Fruit fly (Drosophila melanogaster): Measurements from ENCODE around the gene Flacc.

Gene Flacc

DNA sequence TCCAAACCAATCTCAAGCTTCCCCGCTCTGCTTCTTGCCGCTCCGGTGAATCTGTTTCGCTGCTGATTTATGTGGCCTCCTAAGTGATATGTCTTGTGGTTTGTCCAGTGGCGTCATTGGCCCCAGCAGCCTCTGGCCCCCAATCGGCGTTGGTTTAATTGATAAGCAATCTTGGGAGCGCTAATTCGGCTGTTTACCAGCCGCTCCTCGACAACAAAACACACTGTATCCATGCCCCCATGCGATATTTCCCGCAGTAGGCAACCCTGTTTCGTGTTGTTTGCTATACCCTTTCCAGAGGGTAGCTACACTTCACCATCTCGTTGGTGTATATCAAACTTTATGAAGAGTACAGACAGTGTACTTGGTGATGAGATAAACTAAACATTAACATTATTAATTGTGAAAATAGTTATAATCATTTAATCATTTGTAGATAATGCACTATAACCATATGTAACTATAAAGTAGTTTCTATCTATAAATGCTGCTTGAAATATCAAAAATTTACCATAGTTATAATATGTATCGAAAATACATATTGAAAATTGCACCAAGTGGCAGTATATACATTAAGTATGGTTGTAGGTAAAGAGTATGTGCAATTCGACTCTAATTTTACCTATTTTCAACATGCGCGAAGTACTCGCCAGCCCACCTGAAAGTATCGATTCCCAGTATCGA lies 45.0 kb downstream of the Flacc start, which contains the start of gene shop (continued):
- TF ChIP-seq CG34224 (GFP tag; IDR thresholded peaks at IDR 0.05; ENCODE audit: partially characterized antibody): peak; percentile 32; the same call in 2 of the 3 replicates
- peak; percentile 66 for TF ChIP-seq CG6654 (GFP tag; optimal IDR thresholded peaks at IDR 0.05)
- TF ChIP-seq CG2875 (GFP tag; optimal IDR thresholded peaks at IDR 0.05): peak; percentile 69
- no peak for TF ChIP-seq z (GFP tag; IDR thresholded peaks at IDR 0.05)
- TF ChIP-seq Sin3A (optimal IDR thresholded peaks at IDR 0.05): no peak
- peak; percentile 72 for TF ChIP-seq CG13123 (GFP tag; optimal IDR thresholded peaks at IDR 0.05)
- peak; percentile 52 for TF ChIP-seq Jarid2 (GFP tag; optimal IDR thresholded peaks at IDR 0.05)
- TF ChIP-seq CG4282 (GFP tag; optimal IDR thresholded peaks at IDR 0.05): no peak
- TF ChIP-seq nau (GFP tag; optimal IDR thresholded peaks at IDR 0.05): no peak
- TF ChIP-seq CG12219 (GFP tag; optimal IDR thresholded peaks at IDR 0.05): peak; percentile 79
- peak; percentile 87 for TF ChIP-seq CG2712 (tag; optimal IDR thresholded peaks at IDR 0.05)
- TF ChIP-seq CG9609 (GFP tag; optimal IDR thresholded peaks at IDR 0.05): peak; percentile 64
- peak; percentile 85 for TF ChIP-seq CG17829 (tag; optimal IDR thresholded peaks at IDR 0.05)
- TF ChIP-seq Mes4 (GFP tag; optimal IDR thresholded peaks at IDR 0.05): peak; percentile 65
- TF ChIP-seq CG17361 (GFP tag; IDR thresholded peaks at IDR 0.05): peak; percentile 97
- TF ChIP-seq Chrac-16 (GFP tag; optimal IDR thresholded peaks at IDR 0.05): peak; percentile 84
- no peak for TF ChIP-seq CG2199 (GFP tag; IDR thresholded peaks at IDR 0.05)
- TF ChIP-seq CG17912 (GFP tag; optimal IDR thresholded peaks at IDR 0.05): peak; percentile 72
- no peak for TF ChIP-seq cg (GFP tag; optimal IDR thresholded peaks at IDR 0.05)
- no peak for TF ChIP-seq HmgD (GFP tag; optimal IDR thresholded peaks at IDR 0.05)
- peak; percentile 42 for TF ChIP-seq grn (GFP tag; optimal IDR thresholded peaks at IDR 0.05)
- peak; percentile 21 for TF ChIP-seq NK7.1 (GFP tag; optimal IDR thresholded peaks at IDR 0.05)
- TF ChIP-seq mld (GFP tag; IDR thresholded peaks at IDR 0.05; ENCODE audit: partially characterized antibody): no peak
- TF ChIP-seq CG4707 (GFP tag; optimal IDR thresholded peaks at IDR 0.05): peak; percentile 64
- TF ChIP-seq CG15479 (GFP tag; optimal IDR thresholded peaks at IDR 0.05): no peak
- peak; percentile 37 for TF ChIP-seq Sry-δ (GFP tag; optimal IDR thresholded peaks at IDR 0.05)
- peak; percentile 31 for TF ChIP-seq ab (GFP tag; optimal IDR thresholded peaks at IDR 0.05)
- peak; percentile 52 for TF ChIP-seq Doc3 (GFP tag; IDR thresholded peaks at IDR 0.05; ENCODE audit: partially characterized antibody)
- TF ChIP-seq Usf (GFP tag; optimal IDR thresholded peaks at IDR 0.05): peak; percentile 81
- peak; percentile 83; the same call in 2 of the 3 replicates for TF ChIP-seq so (GFP tag; IDR thresholded peaks at IDR 0.05)
- TF ChIP-seq CG8089 (GFP tag; optimal IDR thresholded peaks at IDR 0.05): peak; percentile 46
- TF ChIP-seq CG10321 (GFP tag; IDR thresholded peaks at IDR 0.05): no peak
- no peak for TF ChIP-seq dati (GFP tag; IDR thresholded peaks at IDR 0.05)
- peak; percentile 38 for TF ChIP-seq Scr (GFP tag; IDR thresholded peaks at IDR 0.05; ENCODE audit: partially characterized antibody)
- TF ChIP-seq CG6683 (GFP tag; optimal IDR thresholded peaks at IDR 0.05): peak; percentile 60
- no peak for TF ChIP-seq ac (GFP tag; optimal IDR thresholded peaks at IDR 0.05)
- peak; percentile 89 for TF ChIP-seq dmrt99B (tag; optimal IDR thresholded peaks at IDR 0.05)
- peak; percentile 62 for TF ChIP-seq CG8281 (tag; optimal IDR thresholded peaks at IDR 0.05)
- peak; percentile 66 for TF ChIP-seq maf-S (GFP tag; optimal IDR thresholded peaks at IDR 0.05)
- 0 out of 3 replicates have a peak, but pooled peaks have one; percentile 24 for TF ChIP-seq Opbp (GFP tag; IDR thresholded peaks at IDR 0.05; ENCODE audit: partially characterized antibody)
- TF ChIP-seq CG13775 (GFP tag; optimal IDR thresholded peaks at IDR 0.05): peak; percentile 83
- TF ChIP-seq danr (GFP tag; IDR thresholded peaks at IDR 0.05): peak; percentile 53; the same call in 1 of the 2 replicates
- TF ChIP-seq HLH54F (GFP tag; optimal IDR thresholded peaks at IDR 0.05): peak; percentile 83
- TF ChIP-seq en (GFP tag; optimal IDR thresholded peaks at IDR 0.05): no peak
- TF ChIP-seq CG4617 (GFP tag; optimal IDR thresholded peaks at IDR 0.05; ENCODE audit: borderline replicate concordance): peak; percentile 63
- TF ChIP-seq klu (GFP tag; IDR thresholded peaks at IDR 0.05): peak; percentile 60; the same call in 1 of the 2 replicates
- TF ChIP-seq CG12299 (tag; optimal IDR thresholded peaks at IDR 0.05): peak; percentile 78
- peak; percentile 59 for TF ChIP-seq CG31224 (GFP tag; IDR thresholded peaks at IDR 0.05)
- TF ChIP-seq Sox100B (GFP tag; optimal IDR thresholded peaks at IDR 0.05): peak; percentile 92
